Fruit fly (Drosophila melanogaster) whole organism, pupa: Measurements from ENCODE around the gene Cyp312a1.

Experiments
- CG12605 ChIP-seq: fragments of 200-800 bp; sonication (Bioruptor generic); IDR thresholded peaks from 2 replicates; pipeline ENCODE4 v1.3.6; 2022; ENCODE audit warnings: missing biosample characterization, missing genetic modification characterization
- Pif1A ChIP-seq: fragments of 200-800 bp; sonication (Bioruptor generic); optimal IDR thresholded peaks from 3 replicates; lab custom pipeline; 2016; ENCODE audit warnings: missing biosample characterization, missing genetic modification characterization
- rn ChIP-seq: fragments of 200-800 bp; sonication (Bioruptor generic); IDR thresholded peaks from 2 replicates; pipeline ENCODE4 v1.3.6; 2022; ENCODE audit warnings: missing biosample characterization, missing genetic modification characterization

- TF ChIP-seq CG12605 (GFP tag; lab: Robert Waterston, UW), result no peak
- TF ChIP-seq rn (GFP tag; lab: Robert Waterston, UW), result no peak
- no peak for TF ChIP-seq Pif1A (GFP tag; lab: Kevin White, UChicago)
These were observed 39.7 kb upstream of the Cyp312a1 start for dm6 chr3L:18172064-18172696.
